Worm (Caenorhabditis elegans): ENCODE results near the gene W10D9.1.

W10D9.1 gene

ce11 chrII:410832-411231 is 43.9 kb upstream of the W10D9.1 start, which contains the start of the genes dnsn-1 and C24H12.4 (continued):
- TF ChIP-seq xbp-1 (tag; optimal IDR thresholded peaks at IDR 0.05), result peak; percentile 95
- TF ChIP-seq sup-37 (GFP tag; optimal IDR thresholded peaks at IDR 0.05), result peak; percentile 90
- no peak for TF ChIP-seq hlh-4 (tag; optimal IDR thresholded peaks at IDR 0.05)
- TF ChIP-seq C04F5.9 (tag; optimal IDR thresholded peaks at IDR 0.05), result peak; percentile 87
- peak; percentile 91 for TF ChIP-seq grh-1 (GFP tag; IDR thresholded peaks at IDR 0.05)
- peak; percentile 96 to 97 for TF ChIP-seq lsy-2 (tag; optimal IDR thresholded peaks at IDR 0.05)
- peak; percentile 84 for TF ChIP-seq fos-1 (tag; optimal IDR thresholded peaks at IDR 0.05)
- TF ChIP-seq nhr-85 (tag), result peak; percentile 93
- peak; percentile 95 to 97 for TF ChIP-seq lin-35 (GFP tag; optimal IDR thresholded peaks at IDR 0.05)
- peak; percentile 98 for TF ChIP-seq nhr-47 (tag; optimal IDR thresholded peaks at IDR 0.05)
- TF ChIP-seq sptf-1 (tag; optimal IDR thresholded peaks at IDR 0.05), result no peak
- TF ChIP-seq nhr-71 (tag; optimal IDR thresholded peaks at IDR 0.05), result peak; percentile 97
- TF ChIP-seq C16A3.4 (tag; optimal IDR thresholded peaks at IDR 0.05), result peak; percentile 96
- TF ChIP-seq mep-1 (tag; optimal IDR thresholded peaks at IDR 0.05), result peak; percentile 99
- peak; percentile 87 for TF ChIP-seq pax-3 (tag; optimal IDR thresholded peaks at IDR 0.05)
- peak in 1 of 2 experiments; percentile 88 for TF ChIP-seq mdl-1 (tag; optimal IDR thresholded peaks at IDR 0.05)
- peak; percentile 95 for TF ChIP-seq unc-86 (tag; optimal IDR thresholded peaks at IDR 0.05)
- TF ChIP-seq jun-1 (tag; optimal IDR thresholded peaks at IDR 0.05), result peak; percentile 88
- TF ChIP-seq unc-62 (GFP tag; optimal IDR thresholded peaks at IDR 0.05), result no peak
- peak; percentile 71 for TF ChIP-seq efl-3 (GFP tag; optimal IDR thresholded peaks at IDR 0.05)
- TF ChIP-seq irx-1 (tag; optimal IDR thresholded peaks at IDR 0.05), result peak; percentile 93
- no peak for TF ChIP-seq ces-1 (GFP tag; optimal IDR thresholded peaks at IDR 0.05)
- peak; percentile 97 for TF ChIP-seq dsc-1 (tag; optimal IDR thresholded peaks at IDR 0.05)
- TF ChIP-seq C34B4.2 (tag; optimal IDR thresholded peaks at IDR 0.05), result no peak
- peak; percentile 74 for TF ChIP-seq F16B12.6 (tag; optimal IDR thresholded peaks at IDR 0.05)
- peak; percentile 31 for TF ChIP-seq fkh-4 (tag; optimal IDR thresholded peaks at IDR 0.05; ENCODE audit: borderline replicate concordance)
- no peak for TF ChIP-seq alr-1 (tag; optimal IDR thresholded peaks at IDR 0.05; ENCODE audit: borderline replicate concordance)
- peak; percentile 98 for TF ChIP-seq tbx-2 (tag; optimal IDR thresholded peaks at IDR 0.05)
- TF ChIP-seq hlh-17 (GFP tag; optimal IDR thresholded peaks at IDR 0.05; ENCODE audit: borderline replicate concordance), result no peak
- TF ChIP-seq lir-3 (tag; optimal IDR thresholded peaks at IDR 0.05; ENCODE audit: poor library complexity), result peak; percentile 81
- no peak for TF ChIP-seq Y116A8C.19 (tag; optimal IDR thresholded peaks at IDR 0.05; ENCODE audit: borderline replicate concordance)
- TF ChIP-seq snpc-4 (tag; optimal IDR thresholded peaks at IDR 0.05), result peak; percentile 86
- TF ChIP-seq egl-27 (tag; optimal IDR thresholded peaks at IDR 0.05), result peak in 1 of 2 experiments; percentile 1
- TF ChIP-seq ama-1 (optimal IDR thresholded peaks at IDR 0.05), result peak; percentile 65
- peak; percentile 98 for TF ChIP-seq snu-23 (GFP tag; optimal IDR thresholded peaks at IDR 0.05)
- TF ChIP-seq swsn-7 (tag; optimal IDR thresholded peaks at IDR 0.05), result peak; percentile 97

ce11 chrII:418782-419181 is 36.0 kb upstream of the W10D9.1 start, which contains the start of gene C24H12.6:
TSS of gene C24H12.6 (minus strand) at chrII:418882.
- TF ChIP-seq nhr-90 (tag; optimal IDR thresholded peaks at IDR 0.05; ENCODE audit: poor library complexity) (no peak), efl-1 (optimal IDR thresholded peaks at IDR 0.05) (no peak), efl-1 (GFP tag; optimal IDR thresholded peaks at IDR 0.05 in 1 of 2) (no peak), lin-35 (GFP tag; optimal IDR thresholded peaks at IDR 0.05) (no peak), mef-2 (tag; optimal IDR thresholded peaks at IDR 0.05) (no peak), hlh-4 (tag; optimal IDR thresholded peaks at IDR 0.05) (no peak), ztf-4 (tag; optimal IDR thresholded peaks at IDR 0.05) (no peak), dpl-1 (GFP tag; optimal IDR thresholded peaks at IDR 0.05) (no peak), aha-1 (tag; optimal IDR thresholded peaks at IDR 0.05) (no peak), swsn-7 (tag; optimal IDR thresholded peaks at IDR 0.05) (no peak)
